Fruit fly (Drosophila melanogaster) whole organism, embryonic: ENCODE data around the gene Snx27.

Experiments used
- Atf3 ChIP-seq: fragments of 200-800 bp; sonication (Bioruptor generic); optimal IDR thresholded peaks from 3 replicates; lab custom pipeline; 2016; ENCODE audit warnings: missing biosample characterization, missing genetic modification characterization
- Bdp1 ChIP-seq: fragments of 200-800 bp; sonication (Bioruptor generic); optimal IDR thresholded peaks from 3 replicates; lab custom pipeline; 2016; ENCODE audit warnings: missing biosample characterization, missing genetic modification characterization
- CG10543 ChIP-seq: fragments of 200-800 bp; sonication (Bioruptor generic); optimal IDR thresholded peaks from 3 replicates; lab custom pipeline; 2017; ENCODE audit warnings: missing biosample characterization, mild to moderate bottlenecking, missing genetic modification characterization, moderate library complexity
- CG11456 ChIP-seq: fragments of 200-800 bp; sonication (Bioruptor generic); IDR thresholded peaks from 3 replicates; pipeline ENCODE4 v1.3.6; 2022; ENCODE audit warnings: missing biosample characterization, missing genetic modification characterization
- CG12236 ChIP-seq: fragments of 200-800 bp; sonication (Bioruptor generic); optimal IDR thresholded peaks from 2 replicates; lab custom pipeline; 2016; ENCODE audit warnings: missing biosample characterization, missing genetic modification characterization
- CG12942 ChIP-seq: fragments of 200-800 bp; sonication (Bioruptor generic); optimal IDR thresholded peaks from 3 replicates; lab custom pipeline; 2016; ENCODE audit warnings: missing biosample characterization, missing genetic modification characterization
- CG14667 ChIP-seq: fragments of 200-800 bp; sonication (Bioruptor generic); IDR thresholded peaks from 2 replicates; pipeline ENCODE4 v1.3.6; 2022; ENCODE audit warnings: missing biosample characterization, missing genetic modification characterization
- CG15011 ChIP-seq: fragments of 200-800 bp; sonication (Bioruptor generic); optimal IDR thresholded peaks from 3 replicates; lab custom pipeline; 2018; ENCODE audit warnings: missing biosample characterization, mild to moderate bottlenecking, missing genetic modification characterization
- CG15479 ChIP-seq: fragments of 200-800 bp; sonication (Bioruptor generic); optimal IDR thresholded peaks from 3 replicates; lab custom pipeline; 2019; ENCODE audit warnings: missing biosample characterization, mild to moderate bottlenecking, missing genetic modification characterization, moderate library complexity
- CG1603 ChIP-seq: fragments of 200-800 bp; sonication (Bioruptor generic); optimal IDR thresholded peaks from 2 replicates; lab custom pipeline; 2019; ENCODE audit warnings: missing biosample characterization, mild to moderate bottlenecking, missing genetic modification characterization, moderate library complexity
- CG2712 ChIP-seq: fragments of 200-800 bp; optimal IDR thresholded peaks from 3 replicates; lab custom pipeline; 2019; ENCODE audit warnings: missing biosample characterization, mild to moderate bottlenecking, missing genetic modification characterization, moderate library complexity
- CG43689 ChIP-seq: fragments of 200-800 bp; sonication (Bioruptor generic); IDR thresholded peaks from 2 replicates; pipeline ENCODE4 v1.3.6; 2022; ENCODE audit warnings: missing biosample characterization, missing genetic modification characterization
- CG5245 ChIP-seq: fragments of 200-800 bp; sonication (Bioruptor generic); optimal IDR thresholded peaks from 3 replicates; lab custom pipeline; 2016; ENCODE audit warnings: missing biosample characterization, missing genetic modification characterization
- CG6272 ChIP-seq: fragments of 200-800 bp; sonication (Bioruptor generic); IDR thresholded peaks from 2 replicates; pipeline ENCODE4 v1.3.6; 2022; ENCODE audit warnings: missing biosample characterization, missing genetic modification characterization
- CG7786 ChIP-seq: fragments of 200-800 bp; sonication (Bioruptor generic); optimal IDR thresholded peaks from 2 replicates; lab custom pipeline; 2016; ENCODE audit warnings: missing biosample characterization, missing genetic modification characterization
- CG8765 ChIP-seq: fragments of 200-800 bp; sonication (Bioruptor generic); IDR thresholded peaks from 2 replicates; pipeline ENCODE4 v1.3.6; 2022; ENCODE audit warnings: missing biosample characterization, missing genetic modification characterization
- CG9437 ChIP-seq: fragments of 200-800 bp; sonication (Bioruptor generic); optimal IDR thresholded peaks from 2 replicates; lab custom pipeline; 2018; ENCODE audit warnings: missing biosample characterization, mild to moderate bottlenecking, missing genetic modification characterization
- CG9727 ChIP-seq: fragments of 200-800 bp; sonication (Bioruptor generic); optimal IDR thresholded peaks from 3 replicates; lab custom pipeline; 2017; ENCODE audit warnings: missing biosample characterization, mild to moderate bottlenecking, missing genetic modification characterization
- CG9876 ChIP-seq: fragments of 200-800 bp; sonication (Bioruptor generic); optimal IDR thresholded peaks from 2 replicates; lab custom pipeline; 2016; ENCODE audit warnings: missing biosample characterization, missing genetic modification characterization
- CHES-1-like ChIP-seq: fragments of 200-800 bp; sonication (Bioruptor generic); optimal IDR thresholded peaks from 2 replicates; lab custom pipeline; 2016; ENCODE audit warnings: missing biosample characterization, missing genetic modification characterization
- CoRest ChIP-seq: fragments of 200-800 bp; sonication (Bioruptor generic); optimal IDR thresholded peaks from 3 replicates; lab custom pipeline; 2018; ENCODE audit warnings: missing biosample characterization, mild to moderate bottlenecking, missing genetic modification characterization, moderate library complexity
- Dip3 ChIP-seq: fragments of 200-800 bp; sonication (Bioruptor generic); optimal IDR thresholded peaks from 3 replicates; lab custom pipeline; 2016; ENCODE audit warnings: missing biosample characterization, missing genetic modification characterization
- E2f1 ChIP-seq: fragments of 200-800 bp; sonication (Bioruptor generic); IDR thresholded peaks from 2 replicates; pipeline ENCODE4 v1.3.6; 2022; ENCODE audit warnings: missing biosample characterization, missing genetic modification characterization
- Elba2 ChIP-seq: fragments of 200-800 bp; sonication (Bioruptor generic); optimal IDR thresholded peaks from 3 replicates; lab custom pipeline; 2016; ENCODE audit warnings: missing biosample characterization, missing genetic modification characterization
- Ets65A ChIP-seq: fragments of 200-800 bp; sonication (Bioruptor generic); peaks from one replicate; lab custom pipeline; 2016; ENCODE audit warnings: missing biosample characterization, missing genetic modification characterization
- Fer3 ChIP-seq: fragments of 200-800 bp; sonication (Bioruptor generic); optimal IDR thresholded peaks from 2 replicates; lab custom pipeline; 2018; ENCODE audit warnings: missing biosample characterization, mild to moderate bottlenecking, missing genetic modification characterization, moderate library complexity
- HLH4C ChIP-seq: fragments of 200-800 bp; sonication (Bioruptor generic); IDR thresholded peaks from 3 replicates; pipeline ENCODE4 v1.3.6; 2022; ENCODE audit warnings: missing biosample characterization, missing genetic modification characterization; ENCODE audit not compliant: partially characterized antibody
- Kr ChIP-seq: fragments of 200-800 bp; sonication (Bioruptor generic); optimal IDR thresholded peaks from 2 replicates; lab custom pipeline; 2017; ENCODE audit warnings: missing biosample characterization, mild to moderate bottlenecking, missing genetic modification characterization
- MESR4 ChIP-seq: fragments of 200-800 bp; sonication (Bioruptor generic); optimal IDR thresholded peaks from 2 replicates; lab custom pipeline; 2018; ENCODE audit warnings: missing biosample characterization, mild to moderate bottlenecking, missing genetic modification characterization, moderate library complexity
- Nf-YA ChIP-seq: fragments of 200-800 bp; sonication (Bioruptor generic); IDR thresholded peaks from 2 replicates; pipeline ENCODE4 v1.3.6; 2022; ENCODE audit warnings: missing biosample characterization, missing genetic modification characterization
- Pdp1 ChIP-seq, 2 experiments: fragments of 200-800 bp; sonication (Bioruptor generic); optimal IDR thresholded peaks; 3 replicates each; lab custom pipeline; 2016; ENCODE audit warnings: missing biosample characterization in 2 of 2, missing genetic modification characterization in 2 of 2, mild to moderate bottlenecking in 1 of 2, moderate library complexity in 1 of 2
- Ssrp ChIP-seq: fragments of 200-800 bp; sonication (Bioruptor generic); optimal IDR thresholded peaks from 2 replicates; lab custom pipeline; 2018; ENCODE audit warnings: missing biosample characterization, mild to moderate bottlenecking, missing genetic modification characterization, moderate library complexity
- aop ChIP-seq: fragments of 200-800 bp; sonication (Bioruptor generic); IDR thresholded peaks from 2 replicates; pipeline ENCODE4 v1.3.6; 2022; ENCODE audit warnings: missing biosample characterization, missing genetic modification characterization
- ap ChIP-seq: fragments of 200-800 bp; sonication (Bioruptor generic); IDR thresholded peaks from 2 replicates; pipeline ENCODE4 v1.3.6; 2022; ENCODE audit warnings: missing biosample characterization, missing genetic modification characterization
- ase ChIP-seq: fragments of 200-800 bp; sonication (Bioruptor generic); IDR thresholded peaks from 3 replicates; pipeline ENCODE4 v1.3.6; 2022; ENCODE audit warnings: missing biosample characterization, missing genetic modification characterization
- cas ChIP-seq: fragments of 200-800 bp; sonication (Bioruptor generic); IDR thresholded peaks from 2 replicates; pipeline ENCODE4 v1.3.6; 2022; ENCODE audit warnings: missing biosample characterization, missing genetic modification characterization
- chn ChIP-seq: fragments of 200-800 bp; sonication (Bioruptor generic); optimal IDR thresholded peaks from 2 replicates; lab custom pipeline; 2016; ENCODE audit warnings: missing biosample characterization, missing genetic modification characterization
- dysf ChIP-seq: fragments of 200-800 bp; sonication (Bioruptor generic); IDR thresholded peaks from 3 replicates; pipeline ENCODE4 v1.3.6; 2022; ENCODE audit warnings: missing biosample characterization, missing genetic modification characterization
- ems ChIP-seq: fragments of 200-800 bp; sonication (Bioruptor generic); optimal IDR thresholded peaks from 3 replicates; lab custom pipeline; 2016; ENCODE audit warnings: missing biosample characterization, missing genetic modification characterization
- en ChIP-seq: fragments of 200-800 bp; sonication (Bioruptor generic); optimal IDR thresholded peaks from 2 replicates; lab custom pipeline; 2016; ENCODE audit warnings: missing biosample characterization, missing genetic modification characterization
- fu2 ChIP-seq: fragments of 200-800 bp; sonication (Bioruptor generic); optimal IDR thresholded peaks from 2 replicates; lab custom pipeline; 2016; ENCODE audit warnings: missing biosample characterization, missing genetic modification characterization
- gcm2 ChIP-seq: fragments of 200-800 bp; sonication (Bioruptor generic); optimal IDR thresholded peaks from 2 replicates; lab custom pipeline; 2016; ENCODE audit warnings: missing biosample characterization, missing genetic modification characterization
- hkb ChIP-seq, 2 experiments: fragments of 200-800 bp in 1 of 2; fragments of >200 bp in 1 of 2; sonication (Bioruptor generic) in 1 of 2; IDR thresholded peaks in 1 of 2; optimal IDR thresholded peaks in 1 of 2; 2 replicates each; pipeline versions ENCODE4 v1.3.6 to Lab custom; 2017 to 2022; ENCODE audit warnings: missing biosample characterization in 1 of 2, missing genetic modification characterization in 1 of 2
- kni ChIP-seq: fragments of 200-800 bp; sonication (Bioruptor generic); optimal IDR thresholded peaks from 3 replicates; lab custom pipeline; 2017; ENCODE audit warnings: mild to moderate bottlenecking, missing biosample characterization, missing genetic modification reagents, missing genetic modification characterization
- lab ChIP-seq: fragments of 200-800 bp; sonication (Bioruptor generic); optimal IDR thresholded peaks from 3 replicates; lab custom pipeline; 2017; ENCODE audit warnings: missing biosample characterization, missing genetic modification characterization, mild to moderate bottlenecking, moderate library complexity, missing genetic modification reagents
- row ChIP-seq: fragments of 200-800 bp; sonication (Bioruptor generic); IDR thresholded peaks from 3 replicates; pipeline ENCODE4 v1.3.6; 2022; ENCODE audit warnings: missing biosample characterization, missing genetic modification characterization
- slp2 ChIP-seq: fragments of 200-800 bp; sonication (Bioruptor generic); optimal IDR thresholded peaks from 2 replicates; lab custom pipeline; 2016; ENCODE audit warnings: missing biosample characterization, missing genetic modification characterization
- trem ChIP-seq: fragments of 200-800 bp; optimal IDR thresholded peaks from 3 replicates; lab custom pipeline; 2019; ENCODE audit warnings: missing biosample characterization, mild to moderate bottlenecking, missing genetic modification characterization, moderate library complexity
- vnd ChIP-seq: fragments of 200-800 bp; sonication (Bioruptor generic); IDR thresholded peaks from 3 replicates; pipeline ENCODE4 v1.3.6; 2022; ENCODE audit warnings: missing biosample characterization, missing genetic modification characterization; ENCODE audit not compliant: partially characterized antibody
- zfh2 ChIP-seq: fragments of 200-800 bp; sonication (Bioruptor generic); optimal IDR thresholded peaks from 2 replicates; lab custom pipeline; 2016; ENCODE audit warnings: missing biosample characterization, missing genetic modification characterization

Snx27 gene

DNA sequence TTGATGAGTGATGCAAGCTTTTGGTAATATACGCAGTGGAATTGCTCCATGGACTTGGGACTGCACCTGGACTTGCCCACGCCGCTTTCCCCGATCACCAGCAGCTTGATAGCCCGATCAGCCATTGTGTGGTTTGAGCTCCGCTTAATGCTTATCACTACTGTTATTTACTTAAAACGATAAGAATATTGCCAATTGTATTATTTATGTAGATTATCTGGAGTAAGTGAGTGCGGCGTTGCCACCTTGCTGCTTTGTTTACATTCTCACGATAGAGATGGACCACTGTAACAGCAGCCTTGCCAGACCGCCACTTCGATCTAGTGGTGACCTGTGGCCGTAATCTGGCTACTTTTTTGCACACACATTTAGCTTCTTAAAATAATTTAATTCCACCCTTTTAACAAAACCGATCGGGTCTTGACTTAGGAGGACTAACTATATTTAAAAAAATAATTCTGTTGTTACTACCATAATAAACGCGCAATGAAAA lies 66.2 kb downstream of the Snx27 start, which contains the start of gene Rab18 (continued):
- TF ChIP-seq Kr (GFP tag; lab: Kevin White, UChicago) (no peak), CoRest (tag; lab: Kevin White, UChicago) (peak; percentile 35), aop (GFP tag; lab: Robert Waterston, UW) (no peak), slp2 (GFP tag; lab: Kevin White, UChicago) (peak; percentile 52), Atf3 (GFP tag; lab: Kevin White, UChicago) (no peak), CG7786 (GFP tag; lab: Kevin White, UChicago) (peak; percentile 31), chn (GFP tag; lab: Kevin White, UChicago) (peak; percentile 2), CG9437 (GFP tag; lab: Kevin White, UChicago) (no peak), Pdp1 (GFP tag; optimal IDR thresholded peaks at IDR 0.05; lab: Kevin White, UChicago) (peak; percentile 30 to 64), ems (no peak), vnd (GFP tag; lab: Robert Waterston, UW) (peak; percentile 35; the same call in 1 of the 3 replicates), CG5245 (GFP tag; lab: Kevin White, UChicago) (no peak), hkb (optimal IDR thresholded peaks at IDR 0.05; lab: Kevin White, UChicago) (no peak), hkb (GFP tag; IDR thresholded peaks at IDR 0.05; lab: Robert Waterston, UW) (peak; percentile 29; the same call in 1 of the 2 replicates), trem (tag; lab: Kevin White, UChicago) (peak; percentile 8), CG15011 (GFP tag; lab: Kevin White, UChicago) (no peak), CG9727 (no peak), en (no peak), CG2712 (tag; lab: Kevin White, UChicago) (peak; percentile 22), kni (peak; percentile 55), E2f1 (GFP tag; lab: Robert Waterston, UW) (no peak), CG10543 (GFP tag; lab: Kevin White, UChicago) (no peak), zfh2 (GFP tag; lab: Kevin White, UChicago) (peak; percentile 44), ap (GFP tag; lab: Robert Waterston, UW) (no peak), CG12236 (GFP tag; lab: Kevin White, UChicago) (no peak), Elba2 (peak; percentile 69), CHES-1-like (GFP tag; lab: Kevin White, UChicago) (peak; percentile 37), HLH4C (GFP tag; lab: Robert Waterston, UW) (peak; percentile 35; the same call in 1 of the 3 replicates), MESR4 (GFP tag; lab: Kevin White, UChicago) (peak; percentile 83), Bdp1 (no peak), Ssrp (tag; lab: Kevin White, UChicago) (no peak), CG15479 (GFP tag; lab: Kevin White, UChicago) (no peak), CG11456 (GFP tag; lab: Robert Waterston, UW) (peak; percentile 75; the same call in 2 of the 3 replicates), ase (0 out of 3 replicates have a peak, but pooled peaks have one; percentile 19), Dip3 (GFP tag; lab: Kevin White, UChicago) (peak; percentile 26), gcm2 (GFP tag; lab: Kevin White, UChicago) (no peak), lab (peak; percentile 22), CG12942 (peak; percentile 1), cas (GFP tag; lab: Robert Waterston, UW) (0 out of 2 replicates have a peak, but pooled peaks have one; percentile 26), Ets65A (peak; percentile 94), CG8765 (0 out of 2 replicates have a peak, but pooled peaks have one; percentile 21), CG14667 (GFP tag; lab: Robert Waterston, UW) (peak; percentile 43; the same call in 1 of the 2 replicates), CG9876 (GFP tag; lab: Kevin White, UChicago) (peak; percentile 44), row (GFP tag; lab: Robert Waterston, UW) (peak; percentile 86), Nf-YA (GFP tag; lab: Robert Waterston, UW) (no peak), dysf (0 out of 3 replicates have a peak, but pooled peaks have one; percentile 33), Fer3 (tag; lab: Kevin White, UChicago) (no peak), CG6272 (GFP tag; lab: Robert Waterston, UW) (peak; percentile 60), fu2 (GFP tag; lab: Kevin White, UChicago) (peak; percentile 20), CG1603 (tag; lab: Kevin White, UChicago) (peak; percentile 49), CG43689 (GFP tag; lab: Robert Waterston, UW) (no peak)
